Worm (Caenorhabditis elegans) whole organism, mixed stage, embryonic: Measurements from ENCODE around the gene clec-242.

Experiments used
- M03D4.4 ChIP-seq: sonication (generic microtip); optimal IDR thresholded peaks from 2 replicates; lab custom pipeline; 2017; ENCODE audit warnings: mild to moderate bottlenecking, missing genetic modification characterization, missing compliant biosample characterization
- bed-3 ChIP-seq: fragments of 200-800 bp; sonication (Bioruptor generic); optimal IDR thresholded peaks from 3 replicates; lab custom pipeline; 2018; ENCODE audit warnings: mild to moderate bottlenecking, missing genetic modification characterization, moderate library complexity, missing compliant biosample characterization
- ceh-39 ChIP-seq: fragments of 150-350 bp; optimal IDR thresholded peaks from 2 replicates; lab custom pipeline; 2014; ENCODE audit warnings: missing biosample characterization, missing genetic modification characterization
- ceh-43 ChIP-seq: fragments of 200-800 bp; sonication (Bioruptor generic); optimal IDR thresholded peaks from 2 replicates; lab custom pipeline; 2018; ENCODE audit warnings: mild to moderate bottlenecking, missing genetic modification characterization, moderate library complexity, missing compliant biosample characterization
- ceh-83 ChIP-seq: fragments of 200-800 bp; sonication (Bioruptor generic); optimal IDR thresholded peaks from 2 replicates; lab custom pipeline; 2018; ENCODE audit warnings: mild to moderate bottlenecking, missing genetic modification characterization, missing compliant biosample characterization
- ces-1 ChIP-seq: fragments of 150-350 bp; optimal IDR thresholded peaks from 2 replicates; lab custom pipeline; 2014; ENCODE audit warnings: missing biosample characterization, missing genetic modification reagents, missing genetic modification characterization
- cnd-1 ChIP-seq: fragments of 200-800 bp; sonication (Bioruptor generic); optimal IDR thresholded peaks from 2 replicates; lab custom pipeline; 2018; ENCODE audit warnings: mild to moderate bottlenecking, missing genetic modification characterization, missing compliant biosample characterization
- drap-1 ChIP-seq: fragments of 200-800 bp; sonication (Bioruptor generic); optimal IDR thresholded peaks from 3 replicates; lab custom pipeline; 2018; ENCODE audit warnings: mild to moderate bottlenecking, missing genetic modification characterization, missing compliant biosample characterization
- elt-1 ChIP-seq: sonication (generic microtip); optimal IDR thresholded peaks from 2 replicates; lab custom pipeline; 2017; ENCODE audit warnings: missing genetic modification characterization, mild to moderate bottlenecking, missing compliant biosample characterization, antibody characterized with exemption, moderate library complexity, borderline replicate concordance; ENCODE audit not compliant: insufficient read depth
- elt-3 ChIP-seq: fragments of 150-350 bp; optimal IDR thresholded peaks from 2 replicates; lab custom pipeline; 2014; ENCODE audit warnings: missing biosample characterization, missing genetic modification characterization
- flh-1 ChIP-seq: fragments of 200-800 bp; sonication (Bioruptor generic); optimal IDR thresholded peaks from 2 replicates; lab custom pipeline; 2018; ENCODE audit warnings: mild to moderate bottlenecking, missing genetic modification characterization, moderate library complexity, missing compliant biosample characterization
- ham-2 ChIP-seq: fragments of 200-800 bp; sonication (Bioruptor generic); optimal IDR thresholded peaks from 2 replicates; lab custom pipeline; 2018; ENCODE audit warnings: mild to moderate bottlenecking, missing genetic modification characterization, missing compliant biosample characterization
- hlh-1 ChIP-seq: fragments of 150-350 bp; optimal IDR thresholded peaks from 2 replicates; lab custom pipeline; 2014; ENCODE audit warnings: missing biosample characterization, missing genetic modification reagents, missing genetic modification characterization
- lin-32 ChIP-seq: fragments of 200-800 bp; sonication (Bioruptor generic); optimal IDR thresholded peaks from 2 replicates; lab custom pipeline; 2018; ENCODE audit warnings: mild to moderate bottlenecking, missing genetic modification characterization, missing compliant biosample characterization
- lsy-2 ChIP-seq: fragments of 150-350 bp; optimal IDR thresholded peaks from 2 replicates; lab custom pipeline; 2014; ENCODE audit warnings: missing biosample characterization, missing genetic modification characterization
- mep-1 ChIP-seq: fragments of 150-350 bp; optimal IDR thresholded peaks from 2 replicates; lab custom pipeline; 2017; ENCODE audit warnings: missing biosample characterization, missing genetic modification reagents, missing genetic modification characterization, inconsistent platforms
- mls-2 ChIP-seq: sonication (generic microtip); optimal IDR thresholded peaks from 2 replicates; lab custom pipeline; 2016; ENCODE audit warnings: mild to moderate bottlenecking, missing genetic modification characterization, moderate library complexity, missing compliant biosample characterization
- nhr-12 ChIP-seq: fragments of 150-350 bp; optimal IDR thresholded peaks from 2 replicates; lab custom pipeline; 2014; ENCODE audit warnings: missing biosample characterization, missing genetic modification characterization
- nhr-2 ChIP-seq: fragments of 150-350 bp; optimal IDR thresholded peaks from 2 replicates; lab custom pipeline; 2014; ENCODE audit warnings: missing biosample characterization, missing genetic modification characterization
- nhr-237 ChIP-seq: fragments of 150-350 bp; optimal IDR thresholded peaks from 2 replicates; lab custom pipeline; 2014; ENCODE audit warnings: missing biosample characterization, missing genetic modification characterization
- nhr-28 ChIP-seq: fragments of 150-350 bp; optimal IDR thresholded peaks from 2 replicates; lab custom pipeline; 2014; ENCODE audit warnings: missing biosample characterization, missing genetic modification characterization
- nhr-76 ChIP-seq: sonication (generic microtip); optimal IDR thresholded peaks from 2 replicates; lab custom pipeline; 2017; ENCODE audit warnings: missing biosample characterization, missing genetic modification characterization
- pha-4 ChIP-seq: fragments of 150-350 bp; optimal IDR thresholded peaks from 2 replicates; lab custom pipeline; 2018; ENCODE audit warnings: missing biosample characterization, missing genetic modification reagents, missing genetic modification characterization
- sem-2 ChIP-seq: fragments of 200-800 bp; sonication (Bioruptor generic); optimal IDR thresholded peaks from 2 replicates; lab custom pipeline; 2018; ENCODE audit warnings: mild to moderate bottlenecking, missing genetic modification characterization, missing compliant biosample characterization
- snpc-4 ChIP-seq: fragments of 150-350 bp; optimal IDR thresholded peaks from 2 replicates; lab custom pipeline; 2014; ENCODE audit warnings: missing biosample characterization, missing genetic modification characterization
- sptf-1 ChIP-seq: sonication (generic microtip); optimal IDR thresholded peaks from 2 replicates; lab custom pipeline; 2017; ENCODE audit warnings: mild to moderate bottlenecking, missing genetic modification characterization, moderate library complexity, missing compliant biosample characterization
- tbx-8 ChIP-seq: fragments of 200-800 bp; sonication (Bioruptor generic); optimal IDR thresholded peaks from 2 replicates; lab custom pipeline; 2018; ENCODE audit warnings: mild to moderate bottlenecking, missing genetic modification characterization, moderate library complexity, missing compliant biosample characterization
- unc-39 ChIP-seq: fragments of 150-350 bp; optimal IDR thresholded peaks from 2 replicates; lab custom pipeline; 2014; ENCODE audit warnings: missing biosample characterization, missing genetic modification characterization
- unc-62 ChIP-seq: fragments of 150-350 bp; optimal IDR thresholded peaks from 2 replicates; lab custom pipeline; 2014; ENCODE audit warnings: missing biosample characterization, missing genetic modification reagents, missing genetic modification characterization
- ztf-11 ChIP-seq: fragments of 150-350 bp; optimal IDR thresholded peaks from 2 replicates; lab custom pipeline; 2014; ENCODE audit warnings: missing biosample characterization, missing genetic modification characterization

The clec-242 gene

DNA sequence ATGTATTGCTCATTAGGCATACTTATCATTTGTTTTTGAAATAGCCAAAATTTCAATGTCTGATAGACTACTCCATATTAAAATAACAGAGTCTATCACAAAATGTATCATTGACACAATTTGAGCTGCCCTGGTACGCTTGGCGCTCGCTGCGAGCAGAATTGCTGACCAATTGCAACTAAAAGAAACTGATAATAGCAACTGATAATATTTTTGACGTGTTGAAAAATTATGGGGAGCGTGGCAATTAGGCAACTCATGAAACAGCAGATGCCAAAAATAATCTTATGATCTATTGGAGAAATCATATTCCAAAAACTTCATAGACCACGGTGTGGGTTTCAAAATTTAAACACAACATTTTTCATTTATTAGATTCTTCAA is 4.0 kb downstream of the clec-242 start:
- TF ChIP-seq ham-2 (no peak), tbx-8 (GFP tag; lab: Kevin White, UChicago) (no peak), nhr-28 (tag; lab: Kevin White, UChicago) (no peak), flh-1 (no peak), nhr-76 (tag; lab: Kevin White, UChicago) (no peak), drap-1 (GFP tag; lab: Kevin White, UChicago) (no peak), unc-39 (tag; lab: Kevin White, UChicago) (no peak), elt-3 (no peak), nhr-12 (tag; lab: Kevin White, UChicago) (no peak), ces-1 (no peak), lin-32 (GFP tag; lab: Kevin White, UChicago) (no peak), M03D4.4 (tag; lab: Kevin White, UChicago) (no peak), ztf-11 (no peak), hlh-1 (tag; lab: Kevin White, UChicago) (no peak), snpc-4 (no peak), elt-1 (tag; lab: Kevin White, UChicago) (no peak), ceh-43 (GFP tag; lab: Kevin White, UChicago) (no peak), cnd-1 (tag; lab: Kevin White, UChicago) (no peak), lsy-2 (tag; lab: Kevin White, UChicago) (no peak), sem-2 (no peak)
- TF ChIP-seq, all 35 proteins: peak for 0

ce11 chrV:17240579-17241277 is 4.6 kb downstream of the clec-242 start:
- TF ChIP-seq lsy-2 (tag; lab: Kevin White, UChicago) (no peak), bed-3 (GFP tag; lab: Kevin White, UChicago) (no peak), unc-62 (no peak), snpc-4 (no peak), M03D4.4 (tag; lab: Kevin White, UChicago) (no peak), ceh-39 (tag; lab: Kevin White, UChicago) (no peak), nhr-237 (no peak), drap-1 (GFP tag; lab: Kevin White, UChicago) (no peak), tbx-8 (GFP tag; lab: Kevin White, UChicago) (no peak), ztf-11 (no peak), mep-1 (no peak), nhr-28 (tag; lab: Kevin White, UChicago) (no peak), nhr-12 (tag; lab: Kevin White, UChicago) (no peak), ceh-43 (GFP tag; lab: Kevin White, UChicago) (no peak), ceh-83 (GFP tag; lab: Kevin White, UChicago) (no peak), flh-1 (no peak), ham-2 (no peak), elt-3 (no peak)

- no peak for TF ChIP-seq flh-1
- no peak for TF ChIP-seq mls-2
- no peak for TF ChIP-seq nhr-28 (tag; lab: Kevin White, UChicago)
- TF ChIP-seq unc-62, result no peak
- TF ChIP-seq nhr-237, result no peak
- TF ChIP-seq ztf-11, result no peak
- no peak for TF ChIP-seq tbx-8 (GFP tag; lab: Kevin White, UChicago)
- TF ChIP-seq cnd-1 (tag; lab: Kevin White, UChicago), result no peak
- TF ChIP-seq pha-4 (tag; lab: Kevin White, UChicago), result no peak
- TF ChIP-seq sptf-1 (tag; lab: Kevin White, UChicago), result no peak
- no peak for TF ChIP-seq snpc-4
- TF ChIP-seq elt-1 (tag; lab: Kevin White, UChicago), result no peak
- no peak for TF ChIP-seq mep-1
- no peak for TF ChIP-seq elt-3
- TF ChIP-seq nhr-76 (tag; lab: Kevin White, UChicago), result no peak
- no peak for TF ChIP-seq nhr-2
- TF ChIP-seq hlh-1 (tag; lab: Kevin White, UChicago), result no peak
- no peak for TF ChIP-seq lin-32 (GFP tag; lab: Kevin White, UChicago)
- no peak for TF ChIP-seq bed-3 (GFP tag; lab: Kevin White, UChicago)
These were observed 6.5 kb downstream of the clec-242 start, which contains the start of gene T19C9.8 for ce11 chrV:17238799-17239198. Gene T19C9.8 (plus strand): TSS chrV:17239097.

DNA sequence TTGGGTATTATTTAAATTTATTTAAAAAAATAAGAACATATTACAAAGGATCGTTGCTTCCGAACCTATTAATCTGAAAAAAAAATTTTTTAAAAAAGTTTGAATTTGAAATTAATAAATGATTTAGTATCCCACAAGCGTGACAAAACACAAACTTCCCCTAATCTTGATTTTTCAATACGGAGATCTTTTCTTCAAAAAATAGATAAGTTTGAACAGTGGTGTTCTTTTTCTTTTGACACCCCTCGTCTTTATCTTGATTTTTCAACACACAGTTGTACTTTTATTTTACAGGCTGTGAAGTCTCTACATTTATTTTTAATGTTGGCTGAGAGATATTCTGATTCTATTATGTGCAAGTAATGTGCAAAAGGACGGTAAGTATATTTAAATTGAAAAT is 9.0 kb downstream of the clec-242 start, which contains the start of gene T19C9.10:
T19C9.10 (plus strand) TSS at position 248 of the 400 bp plus-strand sequence.
- TF ChIP-seq elt-1 (tag; lab: Kevin White, UChicago) (peak; percentile 61), mep-1 (no peak), nhr-28 (tag; lab: Kevin White, UChicago) (no peak)
